Worm (Caenorhabditis elegans) whole organism, midembryonic: ENCODE data around the gene F02D8.4.
"Not testable (repeated sequence)": the region's sequence is repeated elsewhere in the genome, so short reads cannot be mapped to it uniquely, and the experiment has no call there.

ENCODE experiments used
- T22C8.4 ChIP-seq: fragments of 200-800 bp; sonication (Bioruptor generic); IDR thresholded peaks from 2 replicates; pipeline ENCODE4 v1.3.6; 2022; ENCODE audit warnings: missing genetic modification characterization, missing compliant biosample characterization
- flt-1 ChIP-seq: fragments of 200-800 bp; sonication (Bioruptor generic); IDR thresholded peaks from 2 replicates; pipeline ENCODE4 v1.3.6; 2022; ENCODE audit warnings: missing genetic modification characterization, missing compliant biosample characterization
- klf-2 ChIP-seq: fragments of 200-800 bp; sonication (Bioruptor generic); conservative IDR thresholded peaks from 2 replicates; pipeline ENCODE4 v1.3.6; 2022; ENCODE audit warnings: missing genetic modification reagents, missing genetic modification characterization, missing compliant biosample characterization
- med-1 ChIP-seq: sonication (generic microtip); optimal IDR thresholded peaks from 2 replicates; lab custom pipeline; 2017; ENCODE audit warnings: missing genetic modification characterization, mild to moderate bottlenecking, missing compliant biosample characterization, antibody characterized with exemption, missing genetic modification reagents; ENCODE audit not compliant: insufficient read depth
- ztf-29 ChIP-seq: fragments of 200-800 bp; sonication (Bioruptor generic); IDR thresholded peaks from 2 replicates; pipeline ENCODE4 v1.3.6; 2022; ENCODE audit warnings: missing genetic modification reagents, missing genetic modification characterization, missing compliant biosample characterization

ce11 chrV:15031373-15031772 lies 46.7 kb downstream of the F02D8.4 start, which contains the start of gene cng-1:
- TF ChIP-seq med-1 (GFP tag; lab: Kevin White, UChicago); flt-1 (GFP tag; lab: Robert Waterston, UW); ztf-29 (GFP tag; lab: Robert Waterston, UW); T22C8.4 (GFP tag; lab: Robert Waterston, UW); klf-2: not testable (repeated sequence)
